Fruit fly (Drosophila melanogaster) whole organism, embryonic: ENCODE measurements around the gene Srp19.

ENCODE experiments used
- Adf1 ChIP-seq: fragments of 200-800 bp; sonication (Bioruptor generic); IDR thresholded peaks from 2 replicates; pipeline ENCODE4 v1.3.6; 2022; ENCODE audit warnings: missing biosample characterization, missing genetic modification characterization
- Aef1 ChIP-seq: fragments of 200-800 bp; sonication (Bioruptor generic); IDR thresholded peaks from 3 replicates; pipeline ENCODE4 v1.3.6; 2022; ENCODE audit warnings: missing biosample characterization, missing genetic modification characterization
- BEAF-32 ChIP-seq: fragments of 200-800 bp; sonication (Bioruptor generic); optimal IDR thresholded peaks from 3 replicates; lab custom pipeline; 2017; ENCODE audit warnings: missing biosample characterization, missing genetic modification characterization, mild to moderate bottlenecking, moderate library complexity, missing genetic modification reagents
- CG1024 ChIP-seq: fragments of 200-800 bp; sonication (Bioruptor generic); IDR thresholded peaks from 2 replicates; pipeline ENCODE4 v1.3.6; 2022; ENCODE audit warnings: missing biosample characterization, missing genetic modification characterization
- CG10321 ChIP-seq: fragments of 200-800 bp; sonication (Bioruptor generic); IDR thresholded peaks from 2 replicates; pipeline ENCODE4 v1.3.6; 2022; ENCODE audit warnings: missing biosample characterization, missing genetic modification characterization
- CG10959 ChIP-seq: fragments of 200-800 bp; sonication (Bioruptor generic); IDR thresholded peaks from 2 replicates; pipeline ENCODE4 v1.3.6; 2022; ENCODE audit warnings: missing biosample characterization, missing genetic modification characterization
- CG11504 ChIP-seq: fragments of 200-800 bp; sonication (Bioruptor generic); optimal IDR thresholded peaks from 3 replicates; lab custom pipeline; 2019; ENCODE audit warnings: missing biosample characterization, mild to moderate bottlenecking, missing genetic modification characterization, moderate library complexity
- CG14014 ChIP-seq: fragments of 200-800 bp; sonication (Bioruptor generic); IDR thresholded peaks from 2 replicates; pipeline ENCODE4 v1.3.6; 2022; ENCODE audit warnings: missing biosample characterization, missing genetic modification characterization
- CG14965 ChIP-seq: fragments of 200-800 bp; sonication (Bioruptor generic); optimal IDR thresholded peaks from 2 replicates; lab custom pipeline; 2016; ENCODE audit warnings: missing biosample characterization, missing genetic modification characterization, borderline replicate concordance
- CG15073 ChIP-seq: fragments of 200-800 bp; sonication (Bioruptor generic); optimal IDR thresholded peaks from 2 replicates; lab custom pipeline; 2016; ENCODE audit warnings: missing biosample characterization, missing genetic modification characterization
- CG15269 ChIP-seq: fragments of 200-800 bp; sonication (Bioruptor generic); optimal IDR thresholded peaks from 2 replicates; lab custom pipeline; 2018; ENCODE audit warnings: missing biosample characterization, mild to moderate bottlenecking, missing genetic modification characterization, moderate library complexity
- CG17829 ChIP-seq: fragments of 200-800 bp; optimal IDR thresholded peaks from 2 replicates; lab custom pipeline; 2019; ENCODE audit warnings: missing biosample characterization, mild to moderate bottlenecking, missing genetic modification characterization, moderate library complexity
- CG18619 ChIP-seq: fragments of 200-800 bp; sonication (Bioruptor generic); optimal IDR thresholded peaks from 3 replicates; lab custom pipeline; 2017; ENCODE audit warnings: missing biosample characterization, mild to moderate bottlenecking, missing genetic modification characterization
- CG2889 ChIP-seq: fragments of 200-800 bp; sonication (Bioruptor generic); IDR thresholded peaks from 3 replicates; pipeline ENCODE4 v1.3.6; 2022; ENCODE audit warnings: missing biosample characterization, missing genetic modification characterization
- CG3065 ChIP-seq: fragments of 200-800 bp; sonication (Bioruptor generic); optimal IDR thresholded peaks from 2 replicates; lab custom pipeline; 2016; ENCODE audit warnings: missing biosample characterization, missing genetic modification characterization
- CG34422 ChIP-seq: fragments of 200-800 bp; sonication (Bioruptor generic); IDR thresholded peaks from 3 replicates; pipeline ENCODE4 v1.3.6; 2022; ENCODE audit warnings: missing biosample characterization, missing genetic modification characterization
- CG4360 ChIP-seq: fragments of 200-800 bp; sonication (Bioruptor generic); IDR thresholded peaks from 2 replicates; pipeline ENCODE4 v1.3.6; 2022; ENCODE audit warnings: missing biosample characterization, missing genetic modification characterization
- CG4404 ChIP-seq: fragments of 200-800 bp; sonication (Bioruptor generic); IDR thresholded peaks from 2 replicates; pipeline ENCODE4 v1.3.6; 2022; ENCODE audit warnings: missing biosample characterization, missing genetic modification characterization
- CG4730 ChIP-seq: fragments of 200-800 bp; sonication (Bioruptor generic); IDR thresholded peaks from 2 replicates; pipeline ENCODE4 v1.3.6; 2022; ENCODE audit warnings: missing biosample characterization, missing genetic modification characterization
- CG4854 ChIP-seq: fragments of 200-800 bp; sonication (Bioruptor generic); optimal IDR thresholded peaks from 2 replicates; lab custom pipeline; 2016; ENCODE audit warnings: missing biosample characterization, missing genetic modification characterization, inconsistent platforms
- CG8290 ChIP-seq, 3 experiments: fragments of 200-800 bp; sonication (Bioruptor generic); optimal IDR thresholded peaks; 2 replicates each; lab custom pipeline; 2016 to 2019; ENCODE audit warnings: missing biosample characterization in 3 of 3, missing genetic modification characterization in 3 of 3, mild to moderate bottlenecking in 2 of 3, moderate library complexity in 1 of 3
- CG9797 ChIP-seq: fragments of 200-800 bp; sonication (Bioruptor generic); optimal IDR thresholded peaks from 3 replicates; lab custom pipeline; 2018; ENCODE audit warnings: missing biosample characterization, mild to moderate bottlenecking, missing genetic modification characterization
- Deaf1 ChIP-seq: fragments of 200-800 bp; optimal IDR thresholded peaks from 3 replicates; lab custom pipeline; 2019; ENCODE audit warnings: missing biosample characterization, mild to moderate bottlenecking, missing genetic modification characterization, moderate library complexity
- HLH54F ChIP-seq: fragments of 200-800 bp; sonication (Bioruptor generic); optimal IDR thresholded peaks from 3 replicates; lab custom pipeline; 2016; ENCODE audit warnings: missing biosample characterization, missing genetic modification characterization
- Hmr ChIP-seq: fragments of 200-800 bp; sonication (Bioruptor generic); optimal IDR thresholded peaks from 3 replicates; lab custom pipeline; 2017; ENCODE audit warnings: mild to moderate bottlenecking, missing biosample characterization, missing genetic modification reagents, missing genetic modification characterization
- MESR4 ChIP-seq: fragments of 200-800 bp; sonication (Bioruptor generic); optimal IDR thresholded peaks from 2 replicates; lab custom pipeline; 2018; ENCODE audit warnings: missing biosample characterization, mild to moderate bottlenecking, missing genetic modification characterization, moderate library complexity
- Med ChIP-seq: fragments of 200-800 bp; sonication (Bioruptor generic); peaks from one replicate; lab custom pipeline; 2016; ENCODE audit warnings: missing biosample characterization, missing genetic modification characterization, mild to moderate bottlenecking, inconsistent platforms, moderate library complexity
- Meics ChIP-seq: fragments of 200-800 bp; sonication (Bioruptor generic); optimal IDR thresholded peaks from 2 replicates; lab custom pipeline; 2017; ENCODE audit warnings: missing biosample characterization, mild to moderate bottlenecking, missing genetic modification characterization
- Pdp1 ChIP-seq, 2 experiments: fragments of 200-800 bp; sonication (Bioruptor generic); optimal IDR thresholded peaks; 3 replicates each; lab custom pipeline; 2016; ENCODE audit warnings: missing biosample characterization in 2 of 2, missing genetic modification characterization in 2 of 2, mild to moderate bottlenecking in 1 of 2, moderate library complexity in 1 of 2
- Rfx ChIP-seq: fragments of 200-800 bp; sonication (Bioruptor generic); IDR thresholded peaks from 2 replicates; pipeline ENCODE4 v1.3.6; 2022; ENCODE audit warnings: missing biosample characterization, missing genetic modification characterization
- Scr ChIP-seq: fragments of 200-800 bp; sonication (Bioruptor generic); IDR thresholded peaks from 2 replicates; pipeline ENCODE4 v1.3.6; 2022; ENCODE audit warnings: missing biosample characterization, missing genetic modification characterization; ENCODE audit not compliant: partially characterized antibody
- cad ChIP-seq: fragments of >200 bp; optimal IDR thresholded peaks from 2 replicates; lab custom pipeline; 2017; ENCODE audit warnings: missing biosample characterization, missing genetic modification characterization
- dysf ChIP-seq: fragments of 200-800 bp; sonication (Bioruptor generic); IDR thresholded peaks from 3 replicates; pipeline ENCODE4 v1.3.6; 2022; ENCODE audit warnings: missing biosample characterization, missing genetic modification characterization
- eyg ChIP-seq: fragments of 200-800 bp; sonication (Bioruptor generic); optimal IDR thresholded peaks from 3 replicates; lab custom pipeline; 2016; ENCODE audit warnings: missing biosample characterization, missing genetic modification characterization
- fd3F ChIP-seq: fragments of 200-800 bp; sonication (Bioruptor generic); optimal IDR thresholded peaks from 2 replicates; lab custom pipeline; 2018; ENCODE audit warnings: missing biosample characterization, mild to moderate bottlenecking, missing genetic modification characterization, moderate library complexity
- fd64A ChIP-seq: fragments of 200-800 bp; sonication (Bioruptor generic); optimal IDR thresholded peaks from 3 replicates; lab custom pipeline; 2018; ENCODE audit warnings: missing biosample characterization, mild to moderate bottlenecking, missing genetic modification characterization
- gcm ChIP-seq: fragments of 200-800 bp; sonication (Bioruptor generic); optimal IDR thresholded peaks from 2 replicates; lab custom pipeline; 2019; ENCODE audit warnings: missing biosample characterization, mild to moderate bottlenecking, missing genetic modification characterization, moderate library complexity
- grn ChIP-seq: fragments of 200-800 bp; sonication (Bioruptor generic); optimal IDR thresholded peaks from 3 replicates; lab custom pipeline; 2017; ENCODE audit warnings: missing biosample characterization, missing genetic modification characterization
- gsb ChIP-seq: fragments of 200-800 bp; sonication (Bioruptor generic); IDR thresholded peaks from 2 replicates; pipeline ENCODE4 v1.3.6; 2022; ENCODE audit warnings: missing biosample characterization, missing genetic modification characterization
- klu ChIP-seq: fragments of 200-800 bp; sonication (Bioruptor generic); IDR thresholded peaks from 2 replicates; pipeline ENCODE4 v1.3.6; 2022; ENCODE audit warnings: missing biosample characterization, missing genetic modification characterization
- lilli ChIP-seq: fragments of 200-800 bp; sonication (Bioruptor generic); optimal IDR thresholded peaks from 3 replicates; lab custom pipeline; 2016; ENCODE audit warnings: missing biosample characterization, missing genetic modification characterization
- luna ChIP-seq: fragments of 200-800 bp; sonication (Bioruptor generic); optimal IDR thresholded peaks from 2 replicates; lab custom pipeline; 2016; ENCODE audit warnings: missing biosample characterization, missing genetic modification characterization
- otp ChIP-seq: fragments of 200-800 bp; sonication (Bioruptor generic); IDR thresholded peaks from 3 replicates; pipeline ENCODE4, ENCODE4 v1.3.6; 2022; ENCODE audit warnings: missing biosample characterization, missing genetic modification characterization
- prd ChIP-seq, 3 experiments: fragments of >200 bp in 2 of 3; fragments of 200-800 bp in 1 of 3; sonication (Bioruptor generic) in 1 of 3; optimal IDR thresholded peaks in 2 of 3; IDR thresholded peaks in 1 of 3; 2 replicates in 2 of 3; 3 replicates in 1 of 3; pipeline versions ENCODE4 v1.3.6 to Lab custom; 2017 to 2022; ENCODE audit warnings: missing biosample characterization in 1 of 3, missing genetic modification characterization in 1 of 3
- sens ChIP-seq: fragments of 200-800 bp; sonication (Bioruptor generic); peaks from one replicate; lab custom pipeline; 2016; ENCODE audit warnings: missing biosample characterization, missing genetic modification characterization
- sens-2 ChIP-seq: fragments of 200-800 bp; sonication (Bioruptor generic); IDR thresholded peaks from 2 replicates; pipeline ENCODE4 v1.3.6; 2022; ENCODE audit warnings: missing biosample characterization, missing genetic modification characterization
- ssp ChIP-seq: fragments of 200-800 bp; sonication (Bioruptor generic); IDR thresholded peaks from 2 replicates; pipeline ENCODE4 v1.3.6; 2022; ENCODE audit warnings: missing biosample characterization, missing genetic modification characterization
- tio ChIP-seq: fragments of 200-800 bp; sonication (Bioruptor generic); optimal IDR thresholded peaks from 2 replicates; lab custom pipeline; 2017; ENCODE audit warnings: missing biosample characterization, missing genetic modification characterization, inconsistent platforms
- toy ChIP-seq: fragments of 200-800 bp; sonication (Bioruptor generic); IDR thresholded peaks from 2 replicates; pipeline ENCODE4 v1.3.6; 2022; ENCODE audit warnings: missing biosample characterization, missing genetic modification characterization
- vvl ChIP-seq: fragments of 200-800 bp; sonication (Bioruptor generic); IDR thresholded peaks from 2 replicates; pipeline ENCODE4 v1.3.6; 2022; ENCODE audit warnings: missing biosample characterization, missing genetic modification characterization
- zen2 ChIP-seq: fragments of 200-800 bp; sonication (Bioruptor generic); IDR thresholded peaks from 3 replicates; pipeline ENCODE4 v1.3.6; 2022; ENCODE audit warnings: missing biosample characterization, missing genetic modification characterization; ENCODE audit not compliant: partially characterized antibody

Srp19 gene

dm6 chr3L:7369543-7369942 lies 21.7 kb upstream of the Srp19 start, which contains the start of gene akirin (continued):
- TF ChIP-seq CG2889 (no peak), Pdp1 (GFP tag; optimal IDR thresholded peaks at IDR 0.05; lab: Kevin White, UChicago) (peak in 1 of 2 experiments; percentile 22), CG1024 (GFP tag; lab: Robert Waterston, UW) (no peak), CG9797 (peak; percentile 38), Adf1 (no peak), toy (GFP tag; lab: Robert Waterston, UW) (no peak), CG10959 (GFP tag; lab: Robert Waterston, UW) (no peak), Deaf1 (tag; lab: Kevin White, UChicago) (no peak), CG8290 (GFP tag; optimal IDR thresholded peaks at IDR 0.05; lab: Kevin White, UChicago) (no peak), CG8290 (tag; optimal IDR thresholded peaks at IDR 0.05; lab: Kevin White, UChicago) (no peak), CG11504 (tag; lab: Kevin White, UChicago) (no peak), prd (optimal IDR thresholded peaks at IDR 0.05; lab: Kevin White, UChicago) (no peak), prd (GFP tag; IDR thresholded peaks at IDR 0.05; lab: Robert Waterston, UW) (no peak), otp (no peak), CG14965 (GFP tag; lab: Kevin White, UChicago) (no peak), Aef1 (no peak), fd64A (GFP tag; lab: Kevin White, UChicago) (no peak), sens (GFP tag; lab: Kevin White, UChicago) (peak; percentile 12), BEAF-32 (GFP tag; lab: Kevin White, UChicago) (peak; percentile 24)

dm6 chr3L:7368934-7369333 lies 21.1 kb upstream of the Srp19 start, which contains the start of gene Sh3beta:
Gene Sh3beta (minus strand): TSS chr3L:7369260.
- TF ChIP-seq MESR4 (GFP tag; lab: Kevin White, UChicago) (peak; percentile 51), CG4404 (no peak), CG4730 (GFP tag; lab: Robert Waterston, UW) (no peak), Rfx (GFP tag; lab: Robert Waterston, UW) (no peak), gcm (no peak), CG4360 (GFP tag; lab: Robert Waterston, UW) (no peak), CG15073 (GFP tag; lab: Kevin White, UChicago) (no peak), klu (GFP tag; lab: Robert Waterston, UW) (no peak), lilli (GFP tag; lab: Kevin White, UChicago) (no peak), cad (GFP tag; lab: Kevin White, UChicago) (peak; percentile 6), CG3065 (GFP tag; lab: Kevin White, UChicago) (peak; percentile 71), CG8290 (GFP tag; optimal IDR thresholded peaks at IDR 0.05; lab: Kevin White, UChicago) (no peak), CG8290 (tag; optimal IDR thresholded peaks at IDR 0.05; lab: Kevin White, UChicago) (no peak), vvl (no peak), luna (GFP tag; lab: Kevin White, UChicago) (no peak), fd3F (GFP tag; lab: Kevin White, UChicago) (no peak), CG4854 (no peak), gsb (GFP tag; lab: Robert Waterston, UW) (no peak), Hmr (GFP tag; lab: Kevin White, UChicago) (no peak), Med (peak; percentile 76), CG18619 (no peak), zen2 (no peak), CG10321 (peak; percentile 16; the same call in 1 of the 2 replicates), CG17829 (tag; lab: Kevin White, UChicago) (no peak), CG15269 (tag; lab: Kevin White, UChicago) (no peak), HLH54F (GFP tag; lab: Kevin White, UChicago) (no peak), Scr (GFP tag; lab: Robert Waterston, UW) (no peak), eyg (GFP tag; lab: Kevin White, UChicago) (no peak), Meics (GFP tag; lab: Kevin White, UChicago) (peak; percentile 38), CG34422 (0 out of 3 replicates have a peak, but pooled peaks have one; percentile 21), grn (GFP tag; lab: Kevin White, UChicago) (no peak), tio (GFP tag; lab: Kevin White, UChicago) (no peak), dysf (GFP tag; lab: Robert Waterston, UW) (no peak), sens-2 (no peak), CG14014 (GFP tag; lab: Robert Waterston, UW) (no peak), ssp (GFP tag; lab: Robert Waterston, UW) (no peak)
